Worm (Caenorhabditis elegans) whole organism, L4/young adult: ENCODE data around the gene srb-13.

Experiments used
- dao-5 ChIP-seq: sonication (generic microtip); optimal IDR thresholded peaks from 2 replicates; lab custom pipeline; 2016; ENCODE audit warnings: missing genotype, missing genetic modification characterization, moderate library complexity, missing compliant biosample characterization
- him-1 ChIP-seq: sonication (generic microtip); optimal IDR thresholded peaks from 2 replicates; lab custom pipeline; 2016; ENCODE audit warnings: missing genotype, missing genetic modification reagents, missing genetic modification characterization, missing compliant biosample characterization

ce11 chrII:5200987-5201582, 43.7 kb upstream of the srb-13 start:
- TF ChIP-seq him-1: no peak
- TF ChIP-seq dao-5 (tag; lab: Kevin White, UChicago): no peak
